Worm (Caenorhabditis elegans) whole organism, L2 larva: ENCODE results near the gene W05H9.2.

Experiments
- C34F6.9 ChIP-seq: fragments of 150-350 bp; optimal IDR thresholded peaks from 2 replicates; lab custom pipeline; 2014; ENCODE audit warnings: missing biosample characterization, missing genetic modification characterization
- F13H6.1 ChIP-seq: sonication (generic microtip); optimal IDR thresholded peaks from 2 replicates; lab custom pipeline; 2016; ENCODE audit warnings: missing genetic modification characterization, missing compliant biosample characterization
- R02D3.7 ChIP-seq: fragments of 150-350 bp; optimal IDR thresholded peaks from 2 replicates; lab custom pipeline; 2014; ENCODE audit warnings: missing biosample characterization, missing genetic modification characterization
- alr-1 ChIP-seq: fragments of 150-350 bp; optimal IDR thresholded peaks from 2 replicates; lab custom pipeline; 2014; ENCODE audit warnings: missing biosample characterization, missing genetic modification characterization
- aly-2 ChIP-seq: fragments of 150-350 bp; optimal IDR thresholded peaks from 2 replicates; lab custom pipeline; 2014; ENCODE audit warnings: missing biosample characterization, missing genetic modification characterization
- ceh-82 ChIP-seq: fragments of 150-350 bp; optimal IDR thresholded peaks from 2 replicates; lab custom pipeline; 2014; ENCODE audit warnings: missing biosample characterization, missing genetic modification characterization
- elt-3 ChIP-seq: sonication (generic microtip); optimal IDR thresholded peaks from 2 replicates; lab custom pipeline; 2017; ENCODE audit warnings: missing biosample characterization, missing genetic modification characterization
- lsy-2 ChIP-seq, 2 experiments: fragments of 150-350 bp in 1 of 2; sonication (generic microtip) in 1 of 2; optimal IDR thresholded peaks; 2 replicates each; lab custom pipeline; 2014 to 2017; ENCODE audit warnings: missing biosample characterization in 2 of 2, missing genetic modification characterization in 2 of 2
- nhr-11 ChIP-seq: fragments of 150-350 bp; optimal IDR thresholded peaks from 2 replicates; lab custom pipeline; 2014; ENCODE audit warnings: missing biosample characterization, missing genetic modification characterization
- nhr-129 ChIP-seq: fragments of 150-350 bp; optimal IDR thresholded peaks from 2 replicates; lab custom pipeline; 2014; ENCODE audit warnings: missing biosample characterization, missing genetic modification characterization
- sma-3 ChIP-seq: sonication (generic microtip); optimal IDR thresholded peaks from 2 replicates; lab custom pipeline; 2016; ENCODE audit warnings: missing genetic modification reagents, missing genetic modification characterization, missing compliant biosample characterization
- unc-62 ChIP-seq: fragments of 150-350 bp; optimal IDR thresholded peaks from 2 replicates; lab custom pipeline; 2014; ENCODE audit warnings: missing biosample characterization, missing genetic modification reagents, missing genetic modification characterization

- TF ChIP-seq elt-3 (tag; lab: Kevin White, UChicago) (no peak), aly-2 (tag; lab: Kevin White, UChicago) (no peak), R02D3.7 (tag; lab: Kevin White, UChicago) (no peak), sma-3 (peak; percentile 59), C34F6.9 (no peak), unc-62 (GFP tag; lab: Kevin White, UChicago) (no peak), nhr-11 (no peak), F13H6.1 (no peak), nhr-129 (tag; lab: Kevin White, UChicago) (no peak), ceh-82 (no peak), lsy-2 (tag; optimal IDR thresholded peaks at IDR 0.05; lab: Kevin White, UChicago) (no peak), alr-1 (tag; lab: Kevin White, UChicago) (no peak)
Observed at ce11 chrX:6279625-6280024, 12.8 kb downstream of the W05H9.2 start, which contains the start of gene col-166.
